Worm (Caenorhabditis elegans) whole organism, young adult: ENCODE results near the gene B0228.8.

Experiments
- B0019.2 ChIP-seq: fragments of 200-800 bp; sonication (Bioruptor generic); conservative IDR thresholded peaks from 2 replicates; pipeline ENCODE4 v1.3.6; 2022; ENCODE audit warnings: missing genetic modification reagents, missing genetic modification characterization, missing compliant biosample characterization
- B0336.3 ChIP-seq: fragments of 200-800 bp; sonication (Bioruptor generic); IDR thresholded peaks from 2 replicates; pipeline ENCODE4 v1.3.6; 2022; ENCODE audit warnings: missing genetic modification characterization, missing compliant biosample characterization
- C06A6.2 ChIP-seq: fragments of 200-800 bp; sonication (Bioruptor generic); conservative IDR thresholded peaks from 2 replicates; pipeline ENCODE4 v1.3.6; 2022; ENCODE audit warnings: missing genetic modification characterization, missing compliant biosample characterization
- F57A8.1 ChIP-seq: fragments of 200-800 bp; sonication (Bioruptor generic); optimal IDR thresholded peaks from 2 replicates; lab custom pipeline; 2018; ENCODE audit warnings: mild to moderate bottlenecking, missing genetic modification characterization, moderate library complexity, missing compliant biosample characterization
- akir-1 ChIP-seq: fragments of 200-800 bp; sonication (Bioruptor generic); optimal IDR thresholded peaks from 2 replicates; lab custom pipeline; 2018; ENCODE audit warnings: mild to moderate bottlenecking, missing genetic modification characterization, moderate library complexity, missing compliant biosample characterization
- athp-1 ChIP-seq: sonication (generic microtip); optimal IDR thresholded peaks from 2 replicates; lab custom pipeline; 2017; ENCODE audit warnings: mild to moderate bottlenecking, missing genetic modification characterization, missing compliant biosample characterization
- bed-2 ChIP-seq: fragments of 200-800 bp; sonication (Bioruptor generic); IDR thresholded peaks from 2 replicates; pipeline ENCODE4 v1.3.6; 2022; ENCODE audit warnings: missing genetic modification reagents, missing genetic modification characterization, missing compliant biosample characterization
- die-1 ChIP-seq: sonication (generic microtip); optimal IDR thresholded peaks from 2 replicates; lab custom pipeline; 2016; ENCODE audit warnings: missing genotype, mild to moderate bottlenecking, missing genetic modification characterization, missing compliant biosample characterization
- rcor-1 ChIP-seq: fragments of 200-800 bp; sonication (Bioruptor generic); IDR thresholded peaks from 2 replicates; pipeline ENCODE4 v1.3.6; 2022; ENCODE audit warnings: missing genetic modification reagents, missing genetic modification characterization, missing compliant biosample characterization
- xnd-1 ChIP-seq: sonication (generic microtip); optimal IDR thresholded peaks from 2 replicates; lab custom pipeline; 2016; ENCODE audit warnings: missing genotype, missing genetic modification reagents, missing genetic modification characterization, missing compliant biosample characterization
- zfh-2 ChIP-seq: fragments of 200-800 bp; sonication (Bioruptor generic); conservative IDR thresholded peaks from 2 replicates; pipeline ENCODE4 v1.3.6; 2022; ENCODE audit warnings: missing genetic modification reagents, missing genetic modification characterization, missing compliant biosample characterization
- ztf-6 ChIP-seq: fragments of 200-800 bp; sonication (Bioruptor generic); IDR thresholded peaks from 2 replicates; pipeline ENCODE4 v1.3.6; 2022; ENCODE audit warnings: missing genetic modification reagents, missing genetic modification characterization, missing compliant biosample characterization

ce11 chrII:7736725-7737124, 24.6 kb downstream of the B0228.8 start:
- TF ChIP-seq athp-1 (tag; lab: Kevin White, UChicago): no peak
- no peak for TF ChIP-seq rcor-1 (GFP tag; lab: Robert Waterston, UW)
- no peak for TF ChIP-seq B0336.3 (GFP tag; lab: Robert Waterston, UW)
- no peak for TF ChIP-seq F57A8.1 (GFP tag; lab: Kevin White, UChicago)
- TF ChIP-seq bed-2 (GFP tag; lab: Robert Waterston, UW): no peak
- no peak for TF ChIP-seq xnd-1 (tag; lab: Kevin White, UChicago)
- TF ChIP-seq akir-1: no peak
- no peak for TF ChIP-seq die-1 (tag; lab: Kevin White, UChicago)
- TF ChIP-seq ztf-6: no peak
- TF ChIP-seq B0019.2 (GFP tag; lab: Robert Waterston, UW): no peak
- TF ChIP-seq C06A6.2 (GFP tag; lab: Robert Waterston, UW): no peak
- TF ChIP-seq zfh-2 (GFP tag; lab: Robert Waterston, UW): no peak
